Worm (Caenorhabditis elegans) whole organism, L1 larva: ENCODE results near the gene gpr-1.

ENCODE experiments used
- ama-1 ChIP-seq: fragments of 150-350 bp; optimal IDR thresholded peaks from 2 replicates; lab custom pipeline; 2014
- blmp-1 ChIP-seq: fragments of 150-350 bp; optimal IDR thresholded peaks from 2 replicates; lab custom pipeline; 2014; ENCODE audit warnings: missing biosample characterization, missing genetic modification characterization
- elt-3 ChIP-seq, 6 experiments: fragments of 150-350 bp in 1 of 6; sonication (generic microtip); optimal IDR thresholded peaks; 2 replicates each; lab custom pipeline; 2017 to 2018; ENCODE audit warnings: missing biosample characterization in 6 of 6, missing genetic modification characterization in 6 of 6, inconsistent platforms in 1 of 6
- fkh-10 ChIP-seq: sonication (generic microtip); optimal IDR thresholded peaks from 2 replicates; lab custom pipeline; 2017; ENCODE audit warnings: missing biosample characterization, missing genetic modification reagents, missing genetic modification characterization
- lin-13 ChIP-seq: fragments of 150-350 bp; optimal IDR thresholded peaks from 2 replicates; lab custom pipeline; 2014; ENCODE audit warnings: missing biosample characterization, missing genetic modification reagents, missing genetic modification characterization
- lir-3 ChIP-seq: sonication (generic microtip); optimal IDR thresholded peaks from 2 replicates; lab custom pipeline; 2016; ENCODE audit warnings: mild to moderate bottlenecking, missing genetic modification characterization, moderate library complexity, missing compliant biosample characterization; ENCODE audit not compliant: poor library complexity
- nhr-77 ChIP-seq: fragments of 150-350 bp; optimal IDR thresholded peaks from 2 replicates; lab custom pipeline; 2014; ENCODE audit warnings: missing biosample characterization, missing genetic modification characterization
- unc-62 ChIP-seq: fragments of 150-350 bp; optimal IDR thresholded peaks from 2 replicates; lab custom pipeline; 2014; ENCODE audit warnings: missing biosample characterization, missing genetic modification reagents, missing genetic modification characterization
- unc-86 ChIP-seq: sonication (generic microtip); optimal IDR thresholded peaks from 2 replicates; lab custom pipeline; 2016; ENCODE audit warnings: missing genetic modification characterization, missing compliant biosample characterization

DNA sequence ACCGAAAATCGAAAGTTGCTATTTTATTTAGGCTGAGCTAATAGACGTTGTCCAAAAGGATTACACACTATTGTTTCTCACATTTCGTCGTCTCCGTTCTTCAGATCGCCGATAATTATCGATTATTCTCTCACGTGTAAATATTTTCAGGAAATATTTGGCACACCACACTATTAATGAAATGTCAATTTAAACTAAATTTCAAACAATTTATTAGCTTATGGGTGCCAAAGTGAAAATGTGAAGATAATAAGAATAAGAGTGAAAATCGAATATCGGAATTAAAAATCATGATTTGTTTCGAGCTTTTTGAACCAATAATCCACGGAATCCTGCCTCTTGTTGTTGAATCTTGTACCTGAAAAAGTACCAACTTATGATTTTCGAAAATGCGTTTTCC, 12.1 kb upstream of the gpr-1 start, which contains the start of gene C06E1.11:
- TF ChIP-seq elt-3 (tag; optimal IDR thresholded peaks at IDR 0.05; lab: Kevin White, UChicago) (no peak), lin-13 (GFP tag; lab: Kevin White, UChicago) (no peak), nhr-77 (tag; lab: Kevin White, UChicago) (no peak), unc-86 (tag; lab: Kevin White, UChicago) (no peak), ama-1 (no peak), fkh-10 (no peak), blmp-1 (tag; lab: Kevin White, UChicago) (no peak), lir-3 (tag; lab: Kevin White, UChicago) (no peak), unc-62 (no peak)
